Fruit fly (Drosophila melanogaster): ENCODE measurements around the gene senju.

DNA sequence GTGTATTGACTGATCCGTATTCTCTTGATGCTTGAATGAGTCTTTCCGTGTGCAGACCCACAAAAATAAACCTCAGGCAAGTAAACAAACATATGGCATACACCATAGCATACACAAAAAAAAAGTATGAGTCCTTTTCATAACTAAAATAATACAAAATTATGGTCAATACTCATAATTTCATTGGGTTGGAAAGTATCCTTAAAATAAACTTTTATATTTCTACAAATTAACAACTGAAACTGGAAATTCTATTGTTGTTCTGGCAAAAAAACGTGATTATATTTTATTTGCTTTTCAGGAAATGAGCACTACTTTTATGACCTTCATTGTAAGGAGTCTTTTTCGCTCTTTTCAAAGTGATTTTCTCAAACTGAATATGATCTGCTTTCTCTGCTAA is 10.6 kb upstream of the senju start:
- TF ChIP-seq rn (GFP tag; IDR thresholded peaks at IDR 0.05) (no peak), Pif1B (GFP tag; optimal IDR thresholded peaks at IDR 0.05) (no peak), CG12605 (GFP tag; IDR thresholded peaks at IDR 0.05) (no peak), EcR (GFP tag; optimal IDR thresholded peaks at IDR 0.05) (no peak)
